Worm (Caenorhabditis elegans) whole organism, young adult: ENCODE data around the gene W07G4.2.

ENCODE experiments used
- F23B12.7 ChIP-seq: sonication (generic microtip); optimal IDR thresholded peaks from 2 replicates; lab custom pipeline; 2017; ENCODE audit warnings: missing genetic modification characterization, mild to moderate bottlenecking, missing compliant biosample characterization, antibody characterized with exemption, moderate library complexity; ENCODE audit not compliant: insufficient read depth
- K12H6.12 ChIP-seq: fragments of 200-800 bp; sonication (Bioruptor generic); optimal IDR thresholded peaks from 2 replicates; lab custom pipeline; 2018; ENCODE audit warnings: mild to moderate bottlenecking, missing genetic modification characterization, missing compliant biosample characterization
- ama-1 ChIP-seq, 3 experiments: fragments of 150-350 bp in 1 of 3; sonication (generic microtip) in 2 of 3; optimal IDR thresholded peaks; 2 replicates each; lab custom pipeline; 2014 to 2018; ENCODE audit warnings: missing biosample characterization in 2 of 3, missing genetic modification characterization in 2 of 3, missing genetic modification reagents in 2 of 3
- aptf-2 ChIP-seq: fragments of 200-800 bp; sonication (Bioruptor generic); conservative IDR thresholded peaks from 2 replicates; pipeline ENCODE4 v1.3.6; 2022; ENCODE audit warnings: missing genetic modification reagents, missing genetic modification characterization, missing compliant biosample characterization
- bed-2 ChIP-seq: fragments of 200-800 bp; sonication (Bioruptor generic); IDR thresholded peaks from 2 replicates; pipeline ENCODE4 v1.3.6; 2022; ENCODE audit warnings: missing genetic modification reagents, missing genetic modification characterization, missing compliant biosample characterization
- die-1 ChIP-seq: sonication (generic microtip); optimal IDR thresholded peaks from 2 replicates; lab custom pipeline; 2016; ENCODE audit warnings: missing genotype, mild to moderate bottlenecking, missing genetic modification characterization, missing compliant biosample characterization
- efl-1 ChIP-seq: fragments of 150-350 bp; optimal IDR thresholded peaks from 2 replicates; lab custom pipeline; 2014; ENCODE audit warnings: missing biosample characterization, missing genetic modification reagents, missing genetic modification characterization
- fkh-3 ChIP-seq: sonication (generic microtip); optimal IDR thresholded peaks from 2 replicates; lab custom pipeline; 2016; ENCODE audit warnings: mild to moderate bottlenecking, missing genetic modification characterization, missing compliant biosample characterization
- nfya-1 ChIP-seq: sonication (generic microtip); optimal IDR thresholded peaks from 2 replicates; lab custom pipeline; 2017; ENCODE audit warnings: antibody characterized with exemption, missing compliant biosample characterization, missing genetic modification characterization, borderline replicate concordance; ENCODE audit not compliant: insufficient read depth
- pha-4 ChIP-seq: fragments of 150-350 bp; sonication (generic microtip); optimal IDR thresholded peaks from 2 replicates; lab custom pipeline; 2014; ENCODE audit warnings: missing biosample characterization, missing genetic modification reagents, missing genetic modification characterization
- sea-2 ChIP-seq: fragments of 200-800 bp; sonication (Bioruptor generic); IDR thresholded peaks from 2 replicates; pipeline ENCODE4 v1.3.6; 2022; ENCODE audit warnings: missing genetic modification characterization, missing compliant biosample characterization
- snpc-4 ChIP-seq, 5 experiments: fragments of 150-350 bp in 1 of 5; sonication (generic microtip) in 4 of 5; optimal IDR thresholded peaks; 2 replicates each; lab custom pipeline; 2014 to 2018; ENCODE audit warnings: missing genetic modification characterization in 5 of 5, missing biosample characterization in 3 of 5, antibody characterized with exemption in 2 of 5, mild to moderate bottlenecking in 2 of 5, missing compliant biosample characterization in 2 of 5, missing genotype in 2 of 5, moderate library complexity in 2 of 5, missing genetic modification reagents in 1 of 5
- unc-62 ChIP-seq: fragments of 150-350 bp; optimal IDR thresholded peaks from 2 replicates; lab custom pipeline; 2014; ENCODE audit warnings: missing biosample characterization, missing genetic modification reagents, missing genetic modification characterization
- xnd-1 ChIP-seq: sonication (generic microtip); optimal IDR thresholded peaks from 2 replicates; lab custom pipeline; 2016; ENCODE audit warnings: missing genotype, missing genetic modification reagents, missing genetic modification characterization, missing compliant biosample characterization

DNA sequence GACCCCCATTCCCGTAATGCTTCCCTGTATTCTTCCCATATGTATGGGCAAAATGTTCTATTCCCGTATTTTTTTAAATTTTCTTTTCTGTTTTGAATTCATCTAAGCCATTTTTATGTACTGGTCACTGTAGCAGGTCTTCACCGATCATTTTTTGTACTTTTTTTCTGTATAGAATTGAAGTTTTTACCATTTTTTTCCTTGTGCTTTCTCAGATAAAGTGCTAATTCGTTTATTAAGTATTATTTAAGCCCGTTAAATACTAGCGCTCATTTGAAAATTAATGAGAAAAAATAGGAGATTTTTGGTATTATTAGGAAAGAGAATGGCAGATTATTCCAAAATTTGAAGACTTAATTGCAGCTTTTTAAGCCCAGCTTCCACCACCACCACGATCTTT, 29.6 kb downstream of the W07G4.2 start:
- no peak for TF ChIP-seq xnd-1 (tag; lab: Kevin White, UChicago)
- TF ChIP-seq bed-2 (GFP tag; lab: Robert Waterston, UW), result no peak
- TF ChIP-seq unc-62 (GFP tag; lab: Kevin White, UChicago), result no peak
- no peak for TF ChIP-seq snpc-4 (GFP tag; optimal IDR thresholded peaks at IDR 0.05; lab: Kevin White, UChicago)
- TF ChIP-seq snpc-4 (tag; optimal IDR thresholded peaks at IDR 0.05; lab: Kevin White, UChicago), result peak in 2 of 4 experiments; percentile 2 to 24
- no peak for TF ChIP-seq die-1
- no peak for TF ChIP-seq K12H6.12
- no peak for TF ChIP-seq F23B12.7
- no peak for TF ChIP-seq nfya-1
- no peak for TF ChIP-seq sea-2 (GFP tag; lab: Robert Waterston, UW)
- no peak for TF ChIP-seq pha-4
- TF ChIP-seq ama-1 (optimal IDR thresholded peaks at IDR 0.05; lab: Kevin White, UChicago), result no peak
- TF ChIP-seq ama-1 (GFP tag; optimal IDR thresholded peaks at IDR 0.05; lab: Kevin White, UChicago), result peak in 1 of 2 experiments; percentile 61
- TF ChIP-seq fkh-3 (tag; lab: Kevin White, UChicago), result no peak
- no peak for TF ChIP-seq aptf-2 (GFP tag; lab: Robert Waterston, UW)
- no peak for TF ChIP-seq efl-1 (GFP tag; lab: Kevin White, UChicago)
